Worm (Caenorhabditis elegans): ENCODE results near the gene ugt-13.

ce11 chrV:4895744-4896143 is 12.9 kb upstream of the ugt-13 start, which contains the start of gene ugt-9:
- TF ChIP-seq him-1 (tag; optimal IDR thresholded peaks at IDR 0.05) (no peak), F49E8.2 (tag; optimal IDR thresholded peaks at IDR 0.05; ENCODE audit: insufficient read depth) (no peak), ceh-58 (GFP tag; IDR thresholded peaks at IDR 0.05) (no peak), lin-40 (tag; optimal IDR thresholded peaks at IDR 0.05) (no peak), ceh-79 (tag; optimal IDR thresholded peaks at IDR 0.05) (no peak), lin-35 (GFP tag; optimal IDR thresholded peaks at IDR 0.05) (no peak), F37B4.10 (GFP tag; IDR thresholded peaks at IDR 0.05) (no peak)
